Fruit fly (Drosophila melanogaster) whole organism, prepupa: Measurements from ENCODE around the gene Cpr65Ax1.

ENCODE experiments used
- Blimp-1 ChIP-seq: fragments of 200-800 bp; sonication (Bioruptor generic); optimal IDR thresholded peaks from 3 replicates; lab custom pipeline; 2017; ENCODE audit warnings: missing biosample characterization, missing genetic modification characterization, mild to moderate bottlenecking, moderate library complexity, missing genetic modification reagents
- CG11294 ChIP-seq: fragments of 200-800 bp; sonication (Bioruptor generic); IDR thresholded peaks from 2 replicates; pipeline ENCODE4 v1.3.6; 2022; ENCODE audit warnings: missing biosample characterization, missing genetic modification characterization
- CG11762 ChIP-seq: fragments of 200-800 bp; sonication (Bioruptor generic); optimal IDR thresholded peaks from 3 replicates; lab custom pipeline; 2016; ENCODE audit warnings: missing biosample characterization, missing genetic modification characterization; ENCODE audit not compliant: insufficient read depth
- CG15336 ChIP-seq: fragments of 200-800 bp; sonication (Bioruptor generic); IDR thresholded peaks from 2 replicates; pipeline ENCODE4 v1.3.6; 2022; ENCODE audit warnings: missing biosample characterization, missing genetic modification characterization
- CG1621 ChIP-seq: fragments of 200-800 bp; sonication (Bioruptor generic); optimal IDR thresholded peaks from 3 replicates; lab custom pipeline; 2018; ENCODE audit warnings: missing biosample characterization, mild to moderate bottlenecking, missing genetic modification characterization
- CG16779 ChIP-seq: fragments of 200-800 bp; sonication (Bioruptor generic); optimal IDR thresholded peaks from 3 replicates; lab custom pipeline; 2017; ENCODE audit warnings: missing biosample characterization, mild to moderate bottlenecking, missing genetic modification characterization
- CG3032 ChIP-seq: fragments of 200-800 bp; optimal IDR thresholded peaks from 2 replicates; lab custom pipeline; 2019; ENCODE audit warnings: missing biosample characterization, mild to moderate bottlenecking, missing genetic modification characterization, moderate library complexity
- CG32006 ChIP-seq: fragments of 200-800 bp; sonication (Bioruptor generic); optimal IDR thresholded peaks from 3 replicates; lab custom pipeline; 2017; ENCODE audit warnings: missing biosample characterization, mild to moderate bottlenecking, missing genetic modification characterization
- CG34406 ChIP-seq: fragments of 200-800 bp; sonication (Bioruptor generic); optimal IDR thresholded peaks from 3 replicates; lab custom pipeline; 2016; ENCODE audit warnings: missing biosample characterization, missing genetic modification characterization
- CG4318 ChIP-seq: fragments of 200-800 bp; sonication (Bioruptor generic); optimal IDR thresholded peaks from 3 replicates; lab custom pipeline; 2017; ENCODE audit warnings: missing biosample characterization, mild to moderate bottlenecking, missing genetic modification characterization
- CG6163 ChIP-seq: fragments of 200-800 bp; sonication (Bioruptor generic); IDR thresholded peaks from 3 replicates; pipeline ENCODE4 v1.3.6; 2022; ENCODE audit warnings: missing biosample characterization, missing genetic modification characterization
- CG6854 ChIP-seq: fragments of 200-800 bp; sonication (Bioruptor generic); optimal IDR thresholded peaks from 2 replicates; lab custom pipeline; 2017; ENCODE audit warnings: missing biosample characterization, mild to moderate bottlenecking, missing genetic modification characterization
- CG8319 ChIP-seq: fragments of 200-800 bp; sonication (Bioruptor generic); optimal IDR thresholded peaks from 3 replicates; lab custom pipeline; 2016; ENCODE audit warnings: missing biosample characterization, missing genetic modification characterization
- CG8632 ChIP-seq: fragments of 200-800 bp; sonication (Bioruptor generic); optimal IDR thresholded peaks from 3 replicates; lab custom pipeline; 2016; ENCODE audit warnings: missing biosample characterization, missing genetic modification characterization
- CG9139 ChIP-seq: fragments of 200-800 bp; sonication (Bioruptor generic); optimal IDR thresholded peaks from 3 replicates; lab custom pipeline; 2017; ENCODE audit warnings: missing biosample characterization, mild to moderate bottlenecking, missing genetic modification characterization
- Eip78C ChIP-seq: fragments of 200-800 bp; sonication (Bioruptor generic); peaks from one replicate; lab custom pipeline; 2016; ENCODE audit warnings: missing biosample characterization, missing genetic modification characterization
- Ets21C ChIP-seq: fragments of 200-800 bp; sonication (Bioruptor generic); optimal IDR thresholded peaks from 3 replicates; lab custom pipeline; 2016; ENCODE audit warnings: missing biosample characterization, missing genetic modification characterization
- Ets96B ChIP-seq: fragments of 200-800 bp; optimal IDR thresholded peaks from 2 replicates; lab custom pipeline; 2019; ENCODE audit warnings: missing biosample characterization, mild to moderate bottlenecking, missing genetic modification characterization, moderate library complexity
- Gug ChIP-seq: fragments of 200-800 bp; sonication (Bioruptor generic); IDR thresholded peaks from 2 replicates; pipeline ENCODE4 v1.3.6; 2022; ENCODE audit warnings: missing biosample characterization, missing genetic modification characterization
- Hr4 ChIP-seq: fragments of 200-800 bp; sonication (Bioruptor generic); optimal IDR thresholded peaks from 3 replicates; lab custom pipeline; 2016; ENCODE audit warnings: missing biosample characterization, missing genetic modification characterization
- Met ChIP-seq: fragments of 200-800 bp; sonication (Bioruptor generic); optimal IDR thresholded peaks from 3 replicates; lab custom pipeline; 2016; ENCODE audit warnings: missing biosample characterization, missing genetic modification characterization
- OdsH ChIP-seq: fragments of 200-800 bp; sonication (Bioruptor generic); optimal IDR thresholded peaks from 3 replicates; lab custom pipeline; 2016; ENCODE audit warnings: missing biosample characterization, missing genetic modification characterization
- Smox ChIP-seq: fragments of 200-800 bp; sonication (Bioruptor generic); optimal IDR thresholded peaks from 3 replicates; lab custom pipeline; 2016; ENCODE audit warnings: missing biosample characterization, missing genetic modification characterization
- Sox14 ChIP-seq: fragments of 200-800 bp; sonication (Bioruptor generic); optimal IDR thresholded peaks from 3 replicates; lab custom pipeline; 2016; ENCODE audit warnings: missing biosample characterization, missing genetic modification characterization
- achi ChIP-seq: fragments of 200-800 bp; sonication (Bioruptor generic); optimal IDR thresholded peaks from 3 replicates; lab custom pipeline; 2016; ENCODE audit warnings: missing biosample characterization, missing genetic modification characterization
- acj6 ChIP-seq: fragments of 200-800 bp; sonication (Bioruptor generic); optimal IDR thresholded peaks from 3 replicates; lab custom pipeline; 2016; ENCODE audit warnings: missing biosample characterization, missing genetic modification characterization
- dac ChIP-seq: fragments of 200-800 bp; sonication (Bioruptor generic); optimal IDR thresholded peaks from 2 replicates; lab custom pipeline; 2017; ENCODE audit warnings: missing biosample characterization, mild to moderate bottlenecking, missing genetic modification characterization
- eg ChIP-seq: fragments of 200-800 bp; sonication (Bioruptor generic); IDR thresholded peaks from 3 replicates; pipeline ENCODE4 v1.3.6; 2022; ENCODE audit warnings: missing biosample characterization, missing genetic modification characterization
- esn ChIP-seq: fragments of 200-800 bp; sonication (Bioruptor generic); optimal IDR thresholded peaks from 2 replicates; lab custom pipeline; 2016; ENCODE audit warnings: missing biosample characterization, mild to moderate bottlenecking, missing genetic modification characterization, moderate library complexity
- fd59A ChIP-seq: fragments of 200-800 bp; sonication (Bioruptor generic); optimal IDR thresholded peaks from 2 replicates; lab custom pipeline; 2017; ENCODE audit warnings: missing biosample characterization, mild to moderate bottlenecking, missing genetic modification characterization, missing genetic modification reagents
- fd85E ChIP-seq: fragments of 200-800 bp; sonication (Bioruptor generic); optimal IDR thresholded peaks from 3 replicates; lab custom pipeline; 2016; ENCODE audit warnings: missing biosample characterization, missing genetic modification characterization
- lz ChIP-seq: fragments of 200-800 bp; sonication (Bioruptor generic); optimal IDR thresholded peaks from 3 replicates; lab custom pipeline; 2016; ENCODE audit warnings: missing biosample characterization, missing genetic modification characterization
- net ChIP-seq: fragments of 200-800 bp; sonication (Bioruptor generic); optimal IDR thresholded peaks from 3 replicates; lab custom pipeline; 2016; ENCODE audit warnings: missing biosample characterization, missing genetic modification characterization
- pdm3 ChIP-seq: fragments of 200-800 bp; sonication (Bioruptor generic); optimal IDR thresholded peaks from 3 replicates; lab custom pipeline; 2016; ENCODE audit warnings: missing biosample characterization, missing genetic modification characterization
- spab ChIP-seq: fragments of 200-800 bp; sonication (Bioruptor generic); optimal IDR thresholded peaks from 2 replicates; lab custom pipeline; 2017; ENCODE audit warnings: missing biosample characterization, mild to moderate bottlenecking, missing genetic modification characterization, missing genetic modification reagents
- svp ChIP-seq: fragments of 200-800 bp; sonication (Bioruptor generic); peaks from one replicate; lab custom pipeline; 2016; ENCODE audit warnings: missing biosample characterization, missing genetic modification characterization
- vri ChIP-seq: fragments of 200-800 bp; sonication (Bioruptor generic); optimal IDR thresholded peaks from 3 replicates; lab custom pipeline; 2016; ENCODE audit warnings: missing biosample characterization, mild to moderate bottlenecking, missing genetic modification characterization

Gene Cpr65Ax1

DNA sequence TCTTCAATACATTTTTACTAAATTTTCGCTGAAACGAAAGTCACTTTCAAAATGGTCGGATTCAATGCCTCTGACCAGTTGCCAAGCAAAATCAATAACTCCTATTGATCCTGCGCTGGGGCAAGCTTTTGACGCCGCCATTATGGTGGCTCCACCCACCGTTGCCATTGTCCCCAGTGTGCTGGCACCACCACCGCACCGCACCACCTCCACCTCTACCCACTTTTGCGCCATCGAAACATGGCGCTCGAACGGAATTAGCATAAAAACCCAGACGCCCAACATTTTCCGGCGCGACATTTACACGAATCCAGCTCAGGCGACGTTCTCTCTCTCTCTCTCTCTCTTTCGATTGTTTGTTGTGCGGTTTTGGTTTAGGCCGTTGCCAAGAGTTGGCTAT lies 30.9 kb downstream of the Cpr65Ax1 start:
- no peak for TF ChIP-seq OdsH (GFP tag; lab: Kevin White, UChicago)
- TF ChIP-seq esn (GFP tag; lab: Kevin White, UChicago): no peak
- TF ChIP-seq Smox (GFP tag; lab: Kevin White, UChicago): no peak
- no peak for TF ChIP-seq CG15336
- no peak for TF ChIP-seq net (GFP tag; lab: Kevin White, UChicago)
- no peak for TF ChIP-seq CG9139 (GFP tag; lab: Kevin White, UChicago)
- TF ChIP-seq Sox14 (GFP tag; lab: Kevin White, UChicago): no peak
- no peak for TF ChIP-seq CG4318 (GFP tag; lab: Kevin White, UChicago)
- no peak for TF ChIP-seq Gug (GFP tag; lab: Robert Waterston, UW)
- no peak for TF ChIP-seq Met (GFP tag; lab: Kevin White, UChicago)
- no peak for TF ChIP-seq achi (GFP tag; lab: Kevin White, UChicago)
- no peak for TF ChIP-seq CG34406 (GFP tag; lab: Kevin White, UChicago)
- no peak for TF ChIP-seq CG32006 (GFP tag; lab: Kevin White, UChicago)
- TF ChIP-seq CG11294: no peak

- no peak for TF ChIP-seq vri (GFP tag; lab: Kevin White, UChicago)
- TF ChIP-seq Blimp-1 (GFP tag; lab: Kevin White, UChicago): no peak
- TF ChIP-seq CG8319 (GFP tag; lab: Kevin White, UChicago): no peak
- TF ChIP-seq eg (GFP tag; lab: Robert Waterston, UW): no peak
- TF ChIP-seq dac: no peak
- no peak for TF ChIP-seq Met (GFP tag; lab: Kevin White, UChicago)
- no peak for TF ChIP-seq lz (GFP tag; lab: Kevin White, UChicago)
- TF ChIP-seq Ets96B (tag; lab: Kevin White, UChicago): no peak
- TF ChIP-seq Eip78C (GFP tag; lab: Kevin White, UChicago): no peak
- TF ChIP-seq CG1621: no peak
- no peak for TF ChIP-seq fd85E (GFP tag; lab: Kevin White, UChicago)
- TF ChIP-seq CG8632 (GFP tag; lab: Kevin White, UChicago): no peak
- no peak for TF ChIP-seq CG6163 (GFP tag; lab: Robert Waterston, UW)
- TF ChIP-seq fd59A (GFP tag; lab: Kevin White, UChicago): no peak
Measured at dm6 chr3L:6115505-6115904, 32.3 kb downstream of the Cpr65Ax1 start.

DNA sequence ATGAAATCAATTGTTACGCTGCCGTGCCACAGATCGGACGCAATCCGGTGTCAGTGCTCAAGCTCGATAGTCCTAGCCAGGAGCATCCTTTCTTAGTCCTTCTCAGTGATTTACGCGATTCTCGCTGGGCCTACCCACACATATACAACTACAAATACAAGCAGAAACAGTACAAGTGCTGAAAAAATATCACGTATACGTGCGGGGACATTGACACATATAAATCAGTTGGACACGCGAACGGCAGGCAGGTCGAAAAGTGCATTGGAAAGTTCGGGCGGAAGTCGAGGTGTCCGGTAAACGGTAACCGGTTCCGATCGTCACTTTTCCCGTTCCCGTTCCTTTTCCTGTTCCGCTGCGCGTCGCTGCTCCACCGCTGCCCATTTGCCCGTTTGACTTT lies 36.3 kb downstream of the Cpr65Ax1 start:
- no peak for TF ChIP-seq Hr4 (GFP tag; lab: Kevin White, UChicago)
- no peak for TF ChIP-seq Blimp-1 (GFP tag; lab: Kevin White, UChicago)
- no peak for TF ChIP-seq CG8632 (GFP tag; lab: Kevin White, UChicago)
- TF ChIP-seq achi (GFP tag; lab: Kevin White, UChicago): no peak
- no peak for TF ChIP-seq acj6
- TF ChIP-seq esn (GFP tag; lab: Kevin White, UChicago): no peak
- no peak for TF ChIP-seq OdsH (GFP tag; lab: Kevin White, UChicago)
- no peak for TF ChIP-seq CG3032
- TF ChIP-seq Sox14 (GFP tag; lab: Kevin White, UChicago): no peak
- no peak for TF ChIP-seq CG4318 (GFP tag; lab: Kevin White, UChicago)
- no peak for TF ChIP-seq pdm3 (GFP tag; lab: Kevin White, UChicago)
- TF ChIP-seq spab (GFP tag; lab: Kevin White, UChicago): no peak
- no peak for TF ChIP-seq CG34406 (GFP tag; lab: Kevin White, UChicago)
- no peak for TF ChIP-seq CG1621
- no peak for TF ChIP-seq svp
- no peak for TF ChIP-seq CG6854 (GFP tag; lab: Kevin White, UChicago)
- TF ChIP-seq CG11762 (GFP tag; lab: Kevin White, UChicago): no peak
- no peak for TF ChIP-seq Ets21C (GFP tag; lab: Kevin White, UChicago)
- no peak for TF ChIP-seq CG16779
- no peak for TF ChIP-seq CG6163 (GFP tag; lab: Robert Waterston, UW)
- TF ChIP-seq, all 60 proteins: peak for 0
